Fruit fly (Drosophila melanogaster): ENCODE results near the gene Syn1.

DNA sequence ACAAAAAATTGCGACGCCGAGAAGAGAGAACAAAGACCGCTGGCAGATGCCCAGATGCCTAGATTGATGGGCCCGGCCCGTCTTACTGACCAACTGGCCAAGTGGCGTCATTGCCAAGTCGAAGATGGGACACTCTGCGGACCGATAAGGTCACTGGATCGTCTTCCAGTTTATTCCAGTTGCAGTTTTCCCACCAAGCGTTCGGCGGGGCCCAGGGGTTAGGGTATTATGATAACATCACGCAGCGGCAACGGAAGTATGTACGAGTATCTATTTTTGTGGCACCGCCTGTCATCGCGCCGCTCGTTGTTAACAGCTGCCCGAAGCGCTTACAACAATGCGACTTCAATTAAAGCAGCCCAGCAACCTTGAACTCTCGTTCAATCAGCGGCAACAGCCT, 70.3 kb downstream of the Syn1 start:
- TF ChIP-seq tj (GFP tag; optimal IDR thresholded peaks at IDR 0.05) (no peak), bab1 (GFP tag; optimal IDR thresholded peaks at IDR 0.05) (no peak), Crg-1 (GFP tag; optimal IDR thresholded peaks at IDR 0.05) (no peak), CG1620 (GFP tag; optimal IDR thresholded peaks at IDR 0.05) (no peak), kay (GFP tag; ENCODE audit: borderline replicate concordance) (no peak), CG7045 (GFP tag; optimal IDR thresholded peaks at IDR 0.05) (no peak)
